Fruit fly (Drosophila melanogaster): ENCODE data around the gene CG45061.
A peak's percentile ranks its signal among the peaks of the same experiment; 100 is the strongest.

Gene CG45061

dm6 chrX:9871632-9872031 lies at the start of gene CG45061:
TSS of gene CG45061 (minus strand) at chrX:9871702.
- TF ChIP-seq fru (GFP tag; optimal IDR thresholded peaks at IDR 0.05) (peak; percentile 11), woc (GFP tag; optimal IDR thresholded peaks at IDR 0.05) (no peak), rgr (GFP tag; optimal IDR thresholded peaks at IDR 0.05) (no peak), usp (GFP tag; optimal IDR thresholded peaks at IDR 0.05) (no peak), br (GFP tag; optimal IDR thresholded peaks at IDR 0.05) (no peak), Dif (GFP tag; optimal IDR thresholded peaks at IDR 0.05; ENCODE audit: partially characterized antibody) (no peak), h (GFP tag; optimal IDR thresholded peaks at IDR 0.05) (peak; percentile 33), brk (GFP tag; optimal IDR thresholded peaks at IDR 0.05) (no peak), Vsx2 (GFP tag; optimal IDR thresholded peaks at IDR 0.05; ENCODE audit: partially characterized antibody) (no peak), CG32264 (GFP tag; optimal IDR thresholded peaks at IDR 0.05) (no peak), GATAd (GFP tag; optimal IDR thresholded peaks at IDR 0.05) (no peak), Rel (GFP tag; optimal IDR thresholded peaks at IDR 0.05) (no peak), Rel (tag; optimal IDR thresholded peaks at IDR 0.05) (no peak)

DNA sequence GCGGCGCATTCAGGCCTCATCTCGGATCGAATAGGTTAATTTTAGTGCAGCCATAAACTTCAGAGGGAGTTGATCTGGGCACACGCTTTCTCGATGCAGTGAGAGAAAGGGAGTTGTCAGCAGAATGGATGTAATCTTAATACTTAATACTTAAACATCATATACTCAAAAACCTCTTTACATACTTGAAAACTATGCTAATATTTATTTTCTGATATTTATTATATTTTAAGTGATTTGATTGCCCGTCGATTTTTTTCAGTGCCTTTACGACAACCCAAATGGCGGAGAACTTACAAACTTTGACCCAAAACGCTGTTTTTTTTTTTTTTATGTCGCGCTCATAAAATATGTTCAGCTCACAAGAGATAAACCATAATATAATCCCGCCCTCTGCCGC lies 40.2 kb upstream of the CG45061 start:
- TF ChIP-seq CG9705 (GFP tag; optimal IDR thresholded peaks at IDR 0.05) (no peak), N (GFP tag; optimal IDR thresholded peaks at IDR 0.05) (no peak), pan (optimal IDR thresholded peaks at IDR 0.05) (no peak), Hr83 (GFP tag; optimal IDR thresholded peaks at IDR 0.05; ENCODE audit: poor library complexity, severe bottlenecking) (no peak), Dfd (GFP tag; optimal IDR thresholded peaks at IDR 0.05) (no peak), dmrt93B (GFP tag; optimal IDR thresholded peaks at IDR 0.05) (no peak), rgr (GFP tag; optimal IDR thresholded peaks at IDR 0.05) (no peak)

DNA sequence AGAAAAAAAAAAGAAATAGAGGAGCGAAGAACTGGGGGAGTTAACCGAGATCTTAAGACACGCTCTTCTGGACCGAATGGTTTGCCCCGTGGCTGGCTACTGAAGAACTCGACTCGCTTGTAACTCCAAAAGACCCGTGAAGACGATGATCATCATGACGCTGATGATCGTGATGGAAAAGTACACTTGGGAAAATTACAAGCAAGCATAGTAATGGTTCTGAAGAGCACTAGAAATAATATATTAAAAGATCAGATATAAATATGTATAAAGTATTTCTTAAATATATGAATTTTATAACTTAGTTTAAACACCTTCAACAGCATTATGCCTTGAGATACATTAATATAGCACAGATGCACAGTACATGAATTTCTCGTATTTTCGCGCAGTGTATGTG lies 39.5 kb upstream of the CG45061 start, which contains the start of gene CG1986:
Gene CG1986 (minus strand): TSS at position 101 of the 400 bp plus-strand sequence.
- TF ChIP-seq Dif (GFP tag; optimal IDR thresholded peaks at IDR 0.05; ENCODE audit: partially characterized antibody): no peak
- TF ChIP-seq Abd-B (GFP tag; optimal IDR thresholded peaks at IDR 0.05): no peak

dm6 chrX:9909384-9909783 lies 37.9 kb upstream of the CG45061 start:
- TF ChIP-seq sv (GFP tag; optimal IDR thresholded peaks at IDR 0.05): no peak
- no peak for TF ChIP-seq Vsx2 (GFP tag; optimal IDR thresholded peaks at IDR 0.05; ENCODE audit: partially characterized antibody)
- no peak for TF ChIP-seq OdsH (GFP tag; optimal IDR thresholded peaks at IDR 0.05)
- no peak for TF ChIP-seq Abd-B (GFP tag; optimal IDR thresholded peaks at IDR 0.05)
- TF ChIP-seq Dfd (GFP tag; optimal IDR thresholded peaks at IDR 0.05): no peak
- no peak for TF ChIP-seq pan (optimal IDR thresholded peaks at IDR 0.05)
- no peak for TF ChIP-seq Hr83 (GFP tag; optimal IDR thresholded peaks at IDR 0.05; ENCODE audit: poor library complexity, severe bottlenecking)
- no peak for TF ChIP-seq h (GFP tag; optimal IDR thresholded peaks at IDR 0.05)
- no peak for TF ChIP-seq psq (GFP tag; optimal IDR thresholded peaks at IDR 0.05)
- TF ChIP-seq CrebA (GFP tag; optimal IDR thresholded peaks at IDR 0.05; ENCODE audit: borderline replicate concordance): no peak

dm6 chrX:9899535-9900179 lies 28.2 kb upstream of the CG45061 start, which contains the start of gene CG15249:
TSS of gene CG15249 (minus strand) at chrX:9899585.
- no peak for TF ChIP-seq ey (GFP tag; optimal IDR thresholded peaks at IDR 0.05)
- no peak for TF ChIP-seq psq (GFP tag; optimal IDR thresholded peaks at IDR 0.05)
- TF ChIP-seq fru (GFP tag; optimal IDR thresholded peaks at IDR 0.05): peak; percentile 3
- TF ChIP-seq h (GFP tag; optimal IDR thresholded peaks at IDR 0.05): no peak

- no peak for TF ChIP-seq ey (GFP tag; optimal IDR thresholded peaks at IDR 0.05)
- no peak for TF ChIP-seq CG32264 (GFP tag; optimal IDR thresholded peaks at IDR 0.05)
- no peak for TF ChIP-seq Dif (GFP tag; optimal IDR thresholded peaks at IDR 0.05; ENCODE audit: partially characterized antibody)
- no peak for TF ChIP-seq fru (GFP tag; optimal IDR thresholded peaks at IDR 0.05)
- no peak for TF ChIP-seq GATAd (GFP tag; optimal IDR thresholded peaks at IDR 0.05)
- no peak for TF ChIP-seq dsf (GFP tag; optimal IDR thresholded peaks at IDR 0.05; ENCODE audit: borderline replicate concordance)
- TF ChIP-seq Hnf4 (GFP tag; optimal IDR thresholded peaks at IDR 0.05): no peak
- TF ChIP-seq CrebA (GFP tag; optimal IDR thresholded peaks at IDR 0.05; ENCODE audit: borderline replicate concordance): no peak
- no peak for TF ChIP-seq lola (GFP tag; optimal IDR thresholded peaks at IDR 0.05)
- no peak for TF ChIP-seq foxo (GFP tag; optimal IDR thresholded peaks at IDR 0.05)
- no peak for TF ChIP-seq br (GFP tag; optimal IDR thresholded peaks at IDR 0.05)
- TF ChIP-seq Rel (GFP tag; optimal IDR thresholded peaks at IDR 0.05): no peak
- TF ChIP-seq Rel (tag; optimal IDR thresholded peaks at IDR 0.05): no peak
- no peak for TF ChIP-seq Dfd (GFP tag; optimal IDR thresholded peaks at IDR 0.05)
- TF ChIP-seq jim (GFP tag; optimal IDR thresholded peaks at IDR 0.05): no peak
- no peak for TF ChIP-seq tai (GFP tag; optimal IDR thresholded peaks at IDR 0.05)
These were observed 26.1 kb upstream of the CG45061 start for dm6 chrX:9897599-9897998.
